Worm (Caenorhabditis elegans): Measurements from ENCODE around the gene fbxa-144.

DNA sequence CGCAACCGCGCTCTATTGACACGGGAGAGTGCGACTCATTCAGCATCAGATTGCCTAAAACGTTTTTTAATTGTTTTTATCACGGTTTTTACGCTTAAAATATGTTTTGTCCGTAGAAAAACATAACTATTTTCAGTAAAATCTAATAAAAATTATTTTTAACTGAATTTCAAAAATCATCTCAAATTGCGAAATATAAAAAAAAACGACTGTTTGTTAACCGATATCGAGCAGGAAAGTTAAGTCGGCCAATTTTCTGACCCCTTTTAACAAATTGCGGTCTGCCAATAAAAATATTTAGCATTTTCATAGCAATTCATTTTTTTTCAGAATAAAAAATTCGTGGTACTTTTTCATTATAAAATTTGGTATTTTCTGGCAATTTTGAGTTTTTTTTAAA, 12.1 kb downstream of the fbxa-144 start:
- TF ChIP-seq unc-62 (GFP tag; optimal IDR thresholded peaks at IDR 0.05) = no peak
- TF ChIP-seq ceh-28 (tag; optimal IDR thresholded peaks at IDR 0.05) = no peak
- no peak for TF ChIP-seq R02D3.7 (tag; optimal IDR thresholded peaks at IDR 0.05)
- TF ChIP-seq egl-27 (tag; optimal IDR thresholded peaks at IDR 0.05) = no peak

Data from whole organism, L3 larva.